Fruit fly (Drosophila melanogaster): ENCODE data around the gene CG42240.
A peak's percentile ranks its signal among the peaks of the same experiment; 100 is the strongest.

Gene CG42240

DNA sequence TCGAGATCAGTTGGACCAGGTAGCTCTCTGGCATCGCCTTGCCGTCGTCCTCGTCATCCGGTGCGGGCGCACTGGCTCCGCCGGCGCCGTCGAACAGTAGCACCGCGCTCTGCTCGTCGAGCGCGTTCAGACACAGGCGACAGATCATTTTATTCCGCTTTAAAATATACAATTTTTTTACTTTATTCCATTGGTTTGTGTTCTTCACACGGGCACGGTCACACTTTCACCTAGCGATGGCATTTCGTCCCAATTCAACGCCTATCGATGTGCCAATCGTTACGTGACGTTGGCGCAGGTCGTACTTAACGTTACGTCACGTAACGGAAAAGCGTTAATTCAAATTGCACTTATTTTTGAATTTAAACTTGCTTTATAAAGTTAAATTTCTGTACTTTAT lies 29.6 kb upstream of the CG42240 start, which contains the start of gene CG12219:
TSS of gene CG12219 (minus strand) at position 234 of the 400 bp plus-strand sequence.
- TF ChIP-seq CG12605 (GFP tag; IDR thresholded peaks at IDR 0.05) (no peak), CG34367 (tag; optimal IDR thresholded peaks at IDR 0.05) (no peak), Snoo (tag; optimal IDR thresholded peaks at IDR 0.05) (no peak), CG15710 (tag; optimal IDR thresholded peaks at IDR 0.05) (no peak)

DNA sequence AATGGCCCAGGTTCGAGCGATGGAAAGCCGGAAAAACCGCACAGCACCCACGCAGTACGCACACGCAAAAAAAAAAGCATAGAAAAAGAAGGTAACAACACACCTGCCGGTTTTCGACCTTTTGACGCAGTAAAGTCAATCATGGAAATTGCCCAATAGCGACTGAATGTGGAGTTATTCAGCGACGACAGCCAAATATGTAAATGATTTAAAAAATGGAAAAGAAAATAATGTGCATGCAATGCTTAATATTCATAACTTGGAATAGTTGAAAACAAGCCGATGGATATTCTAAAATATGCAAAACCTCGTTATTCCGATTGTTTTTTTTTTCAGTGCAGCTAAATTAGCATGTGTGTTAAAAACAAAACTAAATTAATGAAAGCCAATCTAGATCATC lies 27.4 kb upstream of the CG42240 start:
- TF ChIP-seq EcR (GFP tag; optimal IDR thresholded peaks at IDR 0.05) (no peak), CG17806 (tag; optimal IDR thresholded peaks at IDR 0.05) (no peak)

DNA sequence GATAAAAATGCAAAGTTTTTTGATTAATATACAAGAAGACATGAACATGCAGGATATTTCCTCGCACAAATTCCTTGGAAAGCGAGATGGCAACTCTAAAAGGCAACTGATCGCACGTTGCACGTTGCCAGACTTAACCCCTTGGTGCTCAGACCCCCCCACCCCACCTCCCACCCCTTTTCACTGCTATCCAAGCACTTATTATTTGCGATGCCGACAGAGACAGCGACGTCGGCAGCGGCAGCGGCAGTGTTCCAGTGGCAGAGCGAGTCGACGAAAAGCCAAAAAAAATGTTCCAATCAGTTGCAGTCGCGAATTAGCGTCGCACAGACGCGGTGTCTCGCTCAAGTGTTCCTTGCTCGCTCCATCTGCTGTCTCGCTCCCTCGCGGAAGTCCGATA lies 27.0 kb upstream of the CG42240 start, which contains the start of gene CG3823:
TSS of gene CG3823 (plus strand) at position 301 of the 400 bp plus-strand sequence.
- no peak for TF ChIP-seq CG17806 (tag; optimal IDR thresholded peaks at IDR 0.05)
- TF ChIP-seq D1 (tag; optimal IDR thresholded peaks at IDR 0.05): no peak
- TF ChIP-seq CG8159 (tag; optimal IDR thresholded peaks at IDR 0.05): no peak
- no peak for TF ChIP-seq CG4496 (GFP tag; IDR thresholded peaks at IDR 0.05)
- no peak for TF ChIP-seq CG14655 (GFP tag; optimal IDR thresholded peaks at IDR 0.05)
- TF ChIP-seq CG32121 (GFP tag; IDR thresholded peaks at IDR 0.05): no peak
- no peak for TF ChIP-seq Pif1A (GFP tag; optimal IDR thresholded peaks at IDR 0.05)
- no peak for TF ChIP-seq CG12605 (GFP tag; IDR thresholded peaks at IDR 0.05)
- no peak for TF ChIP-seq CG9948 (tag; optimal IDR thresholded peaks at IDR 0.05)

DNA sequence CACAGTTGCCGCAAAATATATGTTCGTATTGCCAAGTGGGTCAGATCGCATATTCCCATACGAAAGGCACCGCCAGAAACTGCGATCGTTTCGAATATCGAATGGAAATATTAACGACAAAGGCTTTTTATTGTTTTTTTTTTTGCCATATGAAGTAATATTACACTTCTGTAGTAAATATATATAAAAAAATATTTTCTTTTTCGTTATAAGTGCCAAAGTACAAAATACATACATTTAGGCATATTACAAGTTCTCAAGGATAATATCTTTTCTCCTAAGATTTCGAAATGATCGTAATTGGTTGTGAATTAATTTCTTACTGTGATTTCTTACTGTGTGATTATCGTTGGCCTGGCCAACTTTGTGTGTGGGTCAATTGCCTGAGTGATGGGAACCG lies 26.4 kb upstream of the CG42240 start:
- TF ChIP-seq CG9948 (tag; optimal IDR thresholded peaks at IDR 0.05) (peak; percentile 14), CG8301 (tag; optimal IDR thresholded peaks at IDR 0.05) (peak; percentile 9), CG15710 (tag; optimal IDR thresholded peaks at IDR 0.05) (peak; percentile 10), fd96Ca (GFP tag; IDR thresholded peaks at IDR 0.05) (no peak), D1 (tag; optimal IDR thresholded peaks at IDR 0.05) (no peak), CG32121 (GFP tag; IDR thresholded peaks at IDR 0.05) (no peak; the same call in 1 of the 2 replicates)

DNA sequence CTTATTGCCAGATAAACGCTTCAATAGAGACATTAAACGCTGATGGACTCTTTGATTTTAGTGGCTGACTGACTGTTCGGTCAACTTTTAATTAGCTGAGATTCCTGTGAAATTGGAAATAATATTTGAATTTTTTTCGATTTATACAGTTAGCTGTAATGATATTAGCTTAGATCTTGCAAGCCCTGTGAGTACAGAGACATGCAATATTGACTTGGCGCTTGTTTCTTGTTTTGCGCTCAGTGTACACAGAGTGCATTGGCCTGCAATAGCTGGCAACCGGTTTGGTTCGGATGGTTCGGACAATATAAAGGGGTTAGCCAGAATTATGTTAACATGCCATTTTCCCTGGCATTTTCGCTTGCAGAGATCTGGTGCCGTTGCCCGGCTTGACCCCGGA lies 25.3 kb upstream of the CG42240 start:
- TF ChIP-seq CG15710 (tag; optimal IDR thresholded peaks at IDR 0.05) (no peak), fd96Ca (GFP tag; IDR thresholded peaks at IDR 0.05) (no peak), CG9948 (tag; optimal IDR thresholded peaks at IDR 0.05) (peak; percentile 4), CG32121 (GFP tag; IDR thresholded peaks at IDR 0.05) (0 out of 2 replicates have a peak, but pooled peaks have one; percentile 34), CG13204 (GFP tag; optimal IDR thresholded peaks at IDR 0.05) (no peak), Snoo (tag; optimal IDR thresholded peaks at IDR 0.05) (no peak), EcR (GFP tag; optimal IDR thresholded peaks at IDR 0.05) (peak; percentile 94), CG34367 (tag; optimal IDR thresholded peaks at IDR 0.05) (no peak), CG10348 (GFP tag; IDR thresholded peaks at IDR 0.05) (no peak), CG8159 (tag; optimal IDR thresholded peaks at IDR 0.05) (no peak), D1 (tag; optimal IDR thresholded peaks at IDR 0.05) (no peak), gl (tag; optimal IDR thresholded peaks at IDR 0.05) (no peak), CG14655 (GFP tag; optimal IDR thresholded peaks at IDR 0.05) (peak; percentile 46), CG17806 (tag; optimal IDR thresholded peaks at IDR 0.05) (no peak), CG8301 (tag; optimal IDR thresholded peaks at IDR 0.05) (peak; percentile 28), Pif1A (GFP tag; optimal IDR thresholded peaks at IDR 0.05) (peak; percentile 21), rn (GFP tag; IDR thresholded peaks at IDR 0.05) (no peak), Ets98B (GFP tag; IDR thresholded peaks at IDR 0.05) (no peak), CG4496 (GFP tag; IDR thresholded peaks at IDR 0.05) (peak; percentile 48; the same call in 1 of the 3 replicates), Pif1B (GFP tag; optimal IDR thresholded peaks at IDR 0.05) (peak; percentile 24), CG12605 (GFP tag; IDR thresholded peaks at IDR 0.05) (no peak)

DNA sequence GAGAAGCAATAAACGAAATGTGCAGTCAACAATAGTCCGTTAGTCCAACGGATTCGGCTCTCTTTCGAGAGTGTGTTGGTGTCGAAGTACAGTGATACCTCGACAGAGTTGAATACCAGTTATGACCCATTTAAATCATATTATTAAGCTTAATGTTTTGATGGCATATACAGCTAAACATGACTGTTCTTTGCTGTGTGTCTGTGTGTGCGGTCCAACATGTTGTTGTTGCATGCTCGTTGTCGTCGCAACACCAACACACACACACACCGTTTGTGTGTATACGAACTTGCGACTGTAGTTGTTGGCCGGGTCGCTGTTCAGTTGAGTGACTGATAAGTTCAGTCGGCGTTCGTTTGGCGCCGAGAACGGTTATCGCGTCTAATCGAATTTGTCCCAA lies 21.8 kb upstream of the CG42240 start, which contains the start of gene CG15894:
TSS of gene CG15894 (plus strand) at position 361 of the 400 bp plus-strand sequence.
- peak; percentile 53; the same call in 1 of the 3 replicates for TF ChIP-seq CG4496 (GFP tag; IDR thresholded peaks at IDR 0.05)
- peak; percentile 21 for TF ChIP-seq CG14655 (GFP tag; optimal IDR thresholded peaks at IDR 0.05)
- TF ChIP-seq CG8159 (tag; optimal IDR thresholded peaks at IDR 0.05): peak; percentile 14
- 0 out of 3 replicates have a peak, but pooled peaks have one; percentile 32 for TF ChIP-seq fd96Ca (GFP tag; IDR thresholded peaks at IDR 0.05)
- TF ChIP-seq Ets98B (GFP tag; IDR thresholded peaks at IDR 0.05): peak; percentile 27; the same call in 1 of the 2 replicates
- TF ChIP-seq CG12605 (GFP tag; IDR thresholded peaks at IDR 0.05): no peak
- no peak for TF ChIP-seq CG9948 (tag; optimal IDR thresholded peaks at IDR 0.05)
- peak; percentile 1 for TF ChIP-seq CG15710 (tag; optimal IDR thresholded peaks at IDR 0.05)

DNA sequence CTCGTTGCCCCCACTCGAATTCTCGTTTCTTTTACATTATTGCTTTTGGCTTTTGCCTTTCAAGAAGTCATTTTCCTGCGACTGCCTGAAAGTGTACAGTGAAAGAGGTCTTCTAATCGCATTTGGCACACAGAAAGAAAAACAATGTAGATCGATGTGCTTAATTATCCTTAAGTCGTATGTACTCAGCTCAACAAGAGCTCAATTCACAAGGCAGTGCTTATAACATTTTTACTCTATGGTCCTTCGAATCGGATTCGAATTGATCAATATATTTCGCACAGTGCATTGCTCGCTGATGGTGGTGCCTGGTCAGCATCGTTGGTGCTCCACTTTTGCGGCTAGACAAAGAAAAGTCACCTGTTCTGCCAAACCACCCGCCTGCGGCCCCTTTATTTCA lies 20.2 kb upstream of the CG42240 start:
- no peak for TF ChIP-seq CG34367 (tag; optimal IDR thresholded peaks at IDR 0.05)
- TF ChIP-seq CG10348 (GFP tag; IDR thresholded peaks at IDR 0.05): no peak
- TF ChIP-seq fd96Ca (GFP tag; IDR thresholded peaks at IDR 0.05): peak; percentile 54; the same call in 1 of the 3 replicates
- no peak for TF ChIP-seq CG13204 (GFP tag; optimal IDR thresholded peaks at IDR 0.05)
- peak; percentile 27 for TF ChIP-seq CG8301 (tag; optimal IDR thresholded peaks at IDR 0.05)
- no peak for TF ChIP-seq Pif1B (GFP tag; optimal IDR thresholded peaks at IDR 0.05)
- no peak for TF ChIP-seq D1 (tag; optimal IDR thresholded peaks at IDR 0.05)
- no peak for TF ChIP-seq EcR (GFP tag; optimal IDR thresholded peaks at IDR 0.05)
- no peak for TF ChIP-seq CG9948 (tag; optimal IDR thresholded peaks at IDR 0.05)
- TF ChIP-seq CG12605 (GFP tag; IDR thresholded peaks at IDR 0.05): no peak
- no peak for TF ChIP-seq CG15710 (tag; optimal IDR thresholded peaks at IDR 0.05)
- TF ChIP-seq Ets98B (GFP tag; IDR thresholded peaks at IDR 0.05): no peak
- peak; percentile 35; the same call in 2 of the 3 replicates for TF ChIP-seq CG4496 (GFP tag; IDR thresholded peaks at IDR 0.05)
- TF ChIP-seq Pif1A (GFP tag; optimal IDR thresholded peaks at IDR 0.05): no peak
- TF ChIP-seq Snoo (tag; optimal IDR thresholded peaks at IDR 0.05): no peak
- TF ChIP-seq CG8159 (tag; optimal IDR thresholded peaks at IDR 0.05): no peak
- peak; percentile 14 for TF ChIP-seq CG14655 (GFP tag; optimal IDR thresholded peaks at IDR 0.05)
- TF ChIP-seq gl (tag; optimal IDR thresholded peaks at IDR 0.05): no peak
- TF ChIP-seq CG17806 (tag; optimal IDR thresholded peaks at IDR 0.05): no peak
- no peak for TF ChIP-seq CG32121 (GFP tag; IDR thresholded peaks at IDR 0.05)
- TF ChIP-seq rn (GFP tag; IDR thresholded peaks at IDR 0.05): no peak

All from whole organism, pupa.